Worm (Caenorhabditis elegans) whole organism, late embryonic: ENCODE data around the gene abts-2.
A peak's percentile ranks its signal among the peaks of the same experiment; 100 is the strongest.

ENCODE experiments used
- ceh-18 ChIP-seq: sonication (generic microtip); optimal IDR thresholded peaks from 2 replicates; lab custom pipeline; 2016; ENCODE audit warnings: missing genetic modification characterization, missing compliant biosample characterization
- ceh-22 ChIP-seq: sonication (generic microtip); optimal IDR thresholded peaks from 2 replicates; lab custom pipeline; 2017; ENCODE audit warnings: missing biosample characterization, missing genetic modification characterization
- elt-2 ChIP-seq: sonication (generic microtip); optimal IDR thresholded peaks from 2 replicates; lab custom pipeline; 2016; ENCODE audit warnings: missing genetic modification reagents, missing genetic modification characterization, missing compliant biosample characterization
- hlh-30 ChIP-seq: sonication (generic microtip); optimal IDR thresholded peaks from 2 replicates; lab custom pipeline; 2017; ENCODE audit warnings: antibody characterized with exemption, missing genetic modification characterization, missing compliant biosample characterization; ENCODE audit not compliant: insufficient read depth
- nhr-232 ChIP-seq: sonication (generic microtip); optimal IDR thresholded peaks from 2 replicates; lab custom pipeline; 2016; ENCODE audit warnings: missing genetic modification characterization, missing compliant biosample characterization
- rnt-1 ChIP-seq: sonication (generic microtip); optimal IDR thresholded peaks from 2 replicates; lab custom pipeline; 2016; ENCODE audit warnings: missing genetic modification characterization, missing compliant biosample characterization
- unc-3 ChIP-seq, 2 experiments: fragments of 200-800 bp in 1 of 2; sonication (Bioruptor generic) in 1 of 2; sonication (generic microtip) in 1 of 2; conservative IDR thresholded peaks in 1 of 2; optimal IDR thresholded peaks in 1 of 2; 2 replicates each; pipeline versions ENCODE4 v1.3.6 to Lab custom; 2016 to 2022; ENCODE audit warnings: missing compliant biosample characterization in 2 of 2, missing genetic modification characterization in 2 of 2, missing genetic modification reagents in 1 of 2
- unc-86 ChIP-seq: sonication (generic microtip); optimal IDR thresholded peaks from 2 replicates; lab custom pipeline; 2016; ENCODE audit warnings: missing genetic modification characterization, missing compliant biosample characterization
- zip-5 ChIP-seq: sonication (generic microtip); optimal IDR thresholded peaks from 2 replicates; lab custom pipeline; 2016; ENCODE audit warnings: missing genetic modification characterization, missing compliant biosample characterization

DNA sequence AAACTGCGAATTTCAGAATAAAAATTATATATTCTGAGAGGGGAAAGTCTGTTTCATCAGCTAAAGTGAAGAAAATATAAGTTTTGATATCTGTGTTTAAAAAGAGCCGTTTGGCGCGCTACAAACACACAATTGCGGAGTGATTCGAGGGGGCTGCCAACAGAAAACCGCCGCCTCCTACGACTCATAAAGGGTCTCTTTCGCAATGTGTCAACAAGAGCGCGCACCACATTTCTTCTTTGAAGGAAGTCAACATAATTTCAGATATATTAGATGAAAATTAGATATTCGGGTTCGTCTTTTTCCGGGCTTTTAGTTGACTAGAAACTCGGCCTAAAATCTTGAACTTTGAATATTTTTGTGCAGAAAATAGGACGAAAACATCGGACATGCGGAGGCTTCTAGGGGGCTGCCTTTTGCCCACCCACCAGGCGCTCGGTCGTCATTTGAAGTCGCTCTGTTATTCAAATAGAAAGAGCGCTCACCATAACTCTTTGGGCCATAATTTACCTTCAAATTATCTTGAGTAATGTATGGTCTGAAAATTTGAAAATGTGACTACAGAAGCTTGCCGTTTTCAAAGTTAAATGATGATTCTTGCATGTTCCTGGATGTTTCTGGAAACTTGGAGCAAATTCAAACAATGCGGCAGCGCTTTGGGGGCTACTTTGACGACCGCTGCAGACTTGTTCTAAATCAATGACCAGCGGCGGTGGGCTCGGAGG is 20.5 kb downstream of the abts-2 start:
- peak; percentile 87 for TF ChIP-seq ceh-22 (tag; lab: Kevin White, UChicago)
- peak; percentile 100 for TF ChIP-seq rnt-1 (tag; lab: Kevin White, UChicago)
- TF ChIP-seq unc-86 (tag; lab: Kevin White, UChicago): peak; percentile 99
- TF ChIP-seq hlh-30: peak; percentile 1
- peak; percentile 58 for TF ChIP-seq zip-5 (tag; lab: Kevin White, UChicago)
- peak; percentile 40 for TF ChIP-seq nhr-232 (tag; lab: Kevin White, UChicago)
- TF ChIP-seq elt-2: peak; percentile 98
- TF ChIP-seq ceh-18 (tag; lab: Kevin White, UChicago): peak; percentile 100
- no peak; the same call in 1 of the 2 replicates for TF ChIP-seq unc-3 (GFP tag; conservative IDR thresholded peaks at IDR 0.05; lab: Robert Waterston, UW)
- TF ChIP-seq unc-3 (tag; optimal IDR thresholded peaks at IDR 0.05; lab: Kevin White, UChicago): peak; percentile 99
